Fruit fly (Drosophila melanogaster) whole organism, embryonic: Measurements from ENCODE around the gene Hexim.

Source experiments
- Atf3 ChIP-seq: fragments of 200-800 bp; sonication (Bioruptor generic); optimal IDR thresholded peaks from 3 replicates; lab custom pipeline; 2016; ENCODE audit warnings: missing biosample characterization, missing genetic modification characterization
- Atf6 ChIP-seq: fragments of 200-800 bp; sonication (Bioruptor generic); IDR thresholded peaks from 2 replicates; pipeline ENCODE4 v1.3.6; 2022; ENCODE audit warnings: missing biosample characterization, missing genetic modification characterization
- CG10267 ChIP-seq: fragments of 200-800 bp; sonication (Bioruptor generic); optimal IDR thresholded peaks from 2 replicates; lab custom pipeline; 2018; ENCODE audit warnings: missing biosample characterization, mild to moderate bottlenecking, missing genetic modification characterization, moderate library complexity
- CG11085 ChIP-seq: fragments of 200-800 bp; sonication (Bioruptor generic); IDR thresholded peaks from 2 replicates; pipeline ENCODE4 v1.3.6; 2022; ENCODE audit warnings: missing biosample characterization, missing genetic modification characterization
- CG11696 ChIP-seq: fragments of 200-800 bp; sonication (Bioruptor generic); IDR thresholded peaks from 2 replicates; pipeline ENCODE4 v1.3.6; 2022; ENCODE audit warnings: missing biosample characterization, missing genetic modification characterization
- CG12071 ChIP-seq: fragments of 200-800 bp; sonication (Bioruptor generic); optimal IDR thresholded peaks from 3 replicates; lab custom pipeline; 2018; ENCODE audit warnings: missing biosample characterization, mild to moderate bottlenecking, missing genetic modification characterization
- CG12744 ChIP-seq: fragments of 200-800 bp; sonication (Bioruptor generic); optimal IDR thresholded peaks from 2 replicates; lab custom pipeline; 2016; ENCODE audit warnings: missing biosample characterization, missing genetic modification characterization
- CG16813 ChIP-seq: fragments of 200-800 bp; sonication (Bioruptor generic); IDR thresholded peaks from 3 replicates; pipeline ENCODE4 v1.3.6; 2022; ENCODE audit warnings: missing biosample characterization, missing genetic modification characterization; ENCODE audit not compliant: partially characterized antibody
- CG1792 ChIP-seq: fragments of 200-800 bp; sonication (Bioruptor generic); optimal IDR thresholded peaks from 2 replicates; lab custom pipeline; 2016; ENCODE audit warnings: missing biosample characterization, missing genetic modification characterization
- CG18011 ChIP-seq: fragments of 200-800 bp; sonication (Bioruptor generic); optimal IDR thresholded peaks from 2 replicates; lab custom pipeline; 2017; ENCODE audit warnings: missing biosample characterization, missing genetic modification characterization, mild to moderate bottlenecking, moderate library complexity, missing genotype
- CG2116 ChIP-seq: fragments of 200-800 bp; sonication (Bioruptor generic); optimal IDR thresholded peaks from 3 replicates; lab custom pipeline; 2018; ENCODE audit warnings: missing biosample characterization, mild to moderate bottlenecking, missing genetic modification characterization
- CG2678 ChIP-seq: fragments of 200-800 bp; sonication (Bioruptor generic); optimal IDR thresholded peaks from 3 replicates; lab custom pipeline; 2019; ENCODE audit warnings: missing biosample characterization, mild to moderate bottlenecking, missing genetic modification characterization, moderate library complexity
- CG3407 ChIP-seq: fragments of 200-800 bp; sonication (Bioruptor generic); optimal IDR thresholded peaks from 2 replicates; lab custom pipeline; 2018; ENCODE audit warnings: missing biosample characterization, mild to moderate bottlenecking, missing genetic modification characterization
- CG34376 ChIP-seq: fragments of 200-800 bp; sonication (Bioruptor generic); optimal IDR thresholded peaks from 2 replicates; lab custom pipeline; 2018; ENCODE audit warnings: missing biosample characterization, mild to moderate bottlenecking, missing genetic modification characterization
- CG4730 ChIP-seq: fragments of 200-800 bp; sonication (Bioruptor generic); IDR thresholded peaks from 2 replicates; pipeline ENCODE4 v1.3.6; 2022; ENCODE audit warnings: missing biosample characterization, missing genetic modification characterization
- CG6254 ChIP-seq: fragments of 200-800 bp; sonication (Bioruptor generic); optimal IDR thresholded peaks from 3 replicates; lab custom pipeline; 2017; ENCODE audit warnings: mild to moderate bottlenecking, missing biosample characterization, missing genetic modification reagents, missing genetic modification characterization
- CG6689 ChIP-seq: fragments of 200-800 bp; sonication (Bioruptor generic); IDR thresholded peaks from 2 replicates; pipeline ENCODE4 v1.3.6; 2022; ENCODE audit warnings: missing biosample characterization, missing genetic modification characterization
- CG8478 ChIP-seq: fragments of >200 bp; optimal IDR thresholded peaks from 2 replicates; lab custom pipeline; 2018
- CG9437 ChIP-seq: fragments of 200-800 bp; sonication (Bioruptor generic); optimal IDR thresholded peaks from 2 replicates; lab custom pipeline; 2018; ENCODE audit warnings: missing biosample characterization, mild to moderate bottlenecking, missing genetic modification characterization
- CHES-1-like ChIP-seq: fragments of 200-800 bp; sonication (Bioruptor generic); optimal IDR thresholded peaks from 2 replicates; lab custom pipeline; 2016; ENCODE audit warnings: missing biosample characterization, missing genetic modification characterization
- Chrac-16 ChIP-seq: fragments of 200-800 bp; sonication (Bioruptor generic); optimal IDR thresholded peaks from 3 replicates; lab custom pipeline; 2016; ENCODE audit warnings: missing biosample characterization, missing genetic modification characterization
- CkIIα-i1 ChIP-seq: fragments of 200-800 bp; sonication (Bioruptor generic); IDR thresholded peaks from 2 replicates; pipeline ENCODE4 v1.3.6; 2022; ENCODE audit warnings: missing biosample characterization, missing genetic modification characterization
- Dip2 ChIP-seq: fragments of 200-800 bp; sonication (Bioruptor generic); IDR thresholded peaks from 2 replicates; pipeline ENCODE4 v1.3.6; 2022; ENCODE audit warnings: missing biosample characterization, missing genetic modification characterization
- Dll ChIP-seq: fragments of 200-800 bp; sonication (Bioruptor generic); IDR thresholded peaks from 4 replicates; pipeline ENCODE4 v1.3.6; 2022; ENCODE audit warnings: missing biosample characterization, missing genetic modification characterization; ENCODE audit not compliant: partially characterized antibody
- Doc3 ChIP-seq: fragments of 200-800 bp; sonication (Bioruptor generic); IDR thresholded peaks from 3 replicates; pipeline ENCODE4 v1.3.6; 2022; ENCODE audit warnings: missing biosample characterization, missing genetic modification characterization; ENCODE audit not compliant: partially characterized antibody
- Ets65A ChIP-seq: fragments of 200-800 bp; sonication (Bioruptor generic); peaks from one replicate; lab custom pipeline; 2016; ENCODE audit warnings: missing biosample characterization, missing genetic modification characterization
- Hey ChIP-seq: fragments of 200-800 bp; sonication (Bioruptor generic); optimal IDR thresholded peaks from 3 replicates; lab custom pipeline; 2018; ENCODE audit warnings: missing biosample characterization, mild to moderate bottlenecking, missing genetic modification characterization
- Hsf ChIP-seq: fragments of 200-800 bp; sonication (Bioruptor generic); optimal IDR thresholded peaks from 3 replicates; lab custom pipeline; 2016; ENCODE audit warnings: missing biosample characterization, missing genetic modification characterization
- Mad ChIP-seq: fragments of 200-800 bp; sonication (Bioruptor generic); optimal IDR thresholded peaks from 2 replicates; lab custom pipeline; 2016; ENCODE audit warnings: missing biosample characterization, missing genetic modification characterization
- Mes4 ChIP-seq: fragments of 200-800 bp; sonication (Bioruptor generic); optimal IDR thresholded peaks from 2 replicates; lab custom pipeline; 2016; ENCODE audit warnings: missing biosample characterization, missing genetic modification characterization
- Ptx1 ChIP-seq: fragments of 200-800 bp; sonication (Bioruptor generic); IDR thresholded peaks from 2 replicates; pipeline ENCODE4 v1.3.6; 2022; ENCODE audit warnings: missing biosample characterization, missing genetic modification characterization
- TFAM ChIP-seq: fragments of 200-800 bp; sonication (Bioruptor generic); optimal IDR thresholded peaks from 2 replicates; lab custom pipeline; 2017; ENCODE audit warnings: missing biosample characterization, missing genetic modification characterization, inconsistent platforms
- bowl ChIP-seq: fragments of 200-800 bp; sonication (Bioruptor generic); IDR thresholded peaks from 2 replicates; pipeline ENCODE4 v1.3.6; 2022; ENCODE audit warnings: missing biosample characterization, missing genetic modification characterization
- cad ChIP-seq: fragments of >200 bp; optimal IDR thresholded peaks from 2 replicates; lab custom pipeline; 2017; ENCODE audit warnings: missing biosample characterization, missing genetic modification characterization
- chif ChIP-seq, 2 experiments: fragments of 200-800 bp; sonication (Bioruptor generic); optimal IDR thresholded peaks; 3 replicates each; lab custom pipeline; 2016; ENCODE audit warnings: missing biosample characterization in 2 of 2, missing genetic modification characterization in 2 of 2
- da ChIP-seq: fragments of 200-800 bp; sonication (Bioruptor generic); optimal IDR thresholded peaks from 2 replicates; lab custom pipeline; 2016; ENCODE audit warnings: missing biosample characterization, missing genetic modification characterization
- dpn ChIP-seq, 2 experiments: fragments of 200-800 bp; sonication (Bioruptor generic); optimal IDR thresholded peaks; 3 replicates each; lab custom pipeline; 2016; ENCODE audit warnings: missing biosample characterization in 2 of 2, missing genetic modification characterization in 2 of 2
- ewg ChIP-seq: fragments of 200-800 bp; sonication (Bioruptor generic); optimal IDR thresholded peaks from 3 replicates; lab custom pipeline; 2017; ENCODE audit warnings: mild to moderate bottlenecking, missing biosample characterization, missing genetic modification reagents, missing genetic modification characterization
- fd102C ChIP-seq: fragments of 200-800 bp; sonication (Bioruptor generic); optimal IDR thresholded peaks from 2 replicates; lab custom pipeline; 2018; ENCODE audit warnings: missing biosample characterization, mild to moderate bottlenecking, missing genetic modification characterization, moderate library complexity
- hb ChIP-seq: fragments of 200-800 bp; sonication (Bioruptor generic); IDR thresholded peaks from 3 replicates; pipeline ENCODE4 v1.3.6; 2022; ENCODE audit warnings: missing biosample characterization, missing genetic modification characterization; ENCODE audit not compliant: partially characterized antibody
- hth ChIP-seq: fragments of >200 bp; optimal IDR thresholded peaks from 2 replicates; lab custom pipeline; 2017; ENCODE audit warnings: inconsistent platforms
- lmd ChIP-seq: fragments of 200-800 bp; sonication (Bioruptor generic); IDR thresholded peaks from 2 replicates; pipeline ENCODE4 v1.3.6; 2022; ENCODE audit warnings: missing biosample characterization, missing genetic modification characterization
- luna ChIP-seq: fragments of 200-800 bp; sonication (Bioruptor generic); optimal IDR thresholded peaks from 2 replicates; lab custom pipeline; 2016; ENCODE audit warnings: missing biosample characterization, missing genetic modification characterization
- odd ChIP-seq: fragments of 200-800 bp; sonication (Bioruptor generic); optimal IDR thresholded peaks from 2 replicates; lab custom pipeline; 2017; ENCODE audit warnings: missing biosample characterization, mild to moderate bottlenecking, missing genetic modification characterization
- p53 ChIP-seq: fragments of 200-800 bp; sonication (Bioruptor generic); optimal IDR thresholded peaks from 2 replicates; lab custom pipeline; 2016; ENCODE audit warnings: missing biosample characterization, missing genetic modification characterization
- peb ChIP-seq: fragments of 200-800 bp; sonication (Bioruptor generic); IDR thresholded peaks from 2 replicates; pipeline ENCODE4 v1.3.6; 2022; ENCODE audit warnings: missing biosample characterization, missing genetic modification characterization
- ro ChIP-seq: fragments of 200-800 bp; sonication (Bioruptor generic); IDR thresholded peaks from 2 replicates; pipeline ENCODE4 v1.3.6; 2022; ENCODE audit warnings: missing biosample characterization, missing genetic modification characterization
- sc ChIP-seq, 3 experiments: fragments of >200 bp in 2 of 3; fragments of 200-800 bp in 1 of 3; sonication (Bioruptor generic) in 1 of 3; optimal IDR thresholded peaks; 2 replicates in 2 of 3; 3 replicates in 1 of 3; lab custom pipeline; 2017; ENCODE audit warnings: mild to moderate bottlenecking in 1 of 3, missing biosample characterization in 1 of 3, missing genetic modification characterization in 1 of 3, missing genetic modification reagents in 1 of 3
- sim ChIP-seq: fragments of 200-800 bp; sonication (Bioruptor generic); IDR thresholded peaks from 2 replicates; pipeline ENCODE4 v1.3.6; 2022; ENCODE audit warnings: missing biosample characterization, missing genetic modification characterization
- sob ChIP-seq: fragments of 200-800 bp; sonication (Bioruptor generic); IDR thresholded peaks from 2 replicates; pipeline ENCODE4 v1.3.6; 2022; ENCODE audit warnings: missing biosample characterization, missing genetic modification characterization
- sqz ChIP-seq: fragments of 200-800 bp; sonication (Bioruptor generic); optimal IDR thresholded peaks from 3 replicates; lab custom pipeline; 2018; ENCODE audit warnings: missing biosample characterization, mild to moderate bottlenecking, missing genetic modification characterization
- vvl ChIP-seq: fragments of 200-800 bp; sonication (Bioruptor generic); IDR thresholded peaks from 2 replicates; pipeline ENCODE4 v1.3.6; 2022; ENCODE audit warnings: missing biosample characterization, missing genetic modification characterization
- yki ChIP-seq: fragments of >200 bp; optimal IDR thresholded peaks from 3 replicates; lab custom pipeline; 2018

Hexim gene

dm6 chr3R:14659354-14659804 is at the start of gene Hexim (continued):
- TF ChIP-seq sob (GFP tag; lab: Robert Waterston, UW) (no peak), CG9437 (no peak), CG12744 (GFP tag; lab: Kevin White, UChicago) (no peak), vvl (GFP tag; lab: Robert Waterston, UW) (peak; percentile 49; the same call in 1 of the 2 replicates), lmd (GFP tag; lab: Robert Waterston, UW) (no peak), bowl (GFP tag; lab: Robert Waterston, UW) (no peak), hb (no peak), Hey (tag; lab: Kevin White, UChicago) (no peak), Doc3 (GFP tag; lab: Robert Waterston, UW) (no peak), dpn (GFP tag; optimal IDR thresholded peaks at IDR 0.05; lab: Kevin White, UChicago) (no peak), hth (lab: Kevin White, UChicago) (no peak), da (GFP tag; lab: Kevin White, UChicago) (no peak), chif (GFP tag; optimal IDR thresholded peaks at IDR 0.05; lab: Kevin White, UChicago) (no peak), TFAM (GFP tag; lab: Kevin White, UChicago) (no peak), sc (optimal IDR thresholded peaks at IDR 0.05; lab: Kevin White, UChicago) (no peak), sc (GFP tag; optimal IDR thresholded peaks at IDR 0.05; lab: Kevin White, UChicago) (no peak), Chrac-16 (GFP tag; lab: Kevin White, UChicago) (no peak), odd (GFP tag; lab: Kevin White, UChicago) (no peak), Atf6 (GFP tag; lab: Robert Waterston, UW) (no peak), ro (GFP tag; lab: Robert Waterston, UW) (no peak), Mes4 (GFP tag; lab: Kevin White, UChicago) (no peak), luna (GFP tag; lab: Kevin White, UChicago) (no peak), CG6689 (GFP tag; lab: Robert Waterston, UW) (no peak), CG3407 (no peak), Ptx1 (GFP tag; lab: Robert Waterston, UW) (no peak), Dll (GFP tag; lab: Robert Waterston, UW) (no peak), CG6254 (GFP tag; lab: Kevin White, UChicago) (no peak), CkIIα-i1 (GFP tag; lab: Robert Waterston, UW) (no peak), peb (GFP tag; lab: Robert Waterston, UW) (no peak), CG8478 (lab: Kevin White, UChicago) (no peak), fd102C (GFP tag; lab: Kevin White, UChicago) (no peak), CG16813 (GFP tag; lab: Robert Waterston, UW) (no peak), sim (no peak), Hsf (GFP tag; lab: Kevin White, UChicago) (no peak), CG11085 (no peak), Dip2 (GFP tag; lab: Robert Waterston, UW) (no peak), CG11696 (GFP tag; lab: Robert Waterston, UW) (no peak), cad (GFP tag; lab: Kevin White, UChicago) (no peak), ewg (GFP tag; lab: Kevin White, UChicago) (no peak), CG4730 (GFP tag; lab: Robert Waterston, UW) (no peak), sqz (GFP tag; lab: Kevin White, UChicago) (no peak), CG2678 (tag; lab: Kevin White, UChicago) (no peak), CG34376 (GFP tag; lab: Kevin White, UChicago) (peak; percentile 2), Ets65A (GFP tag; lab: Kevin White, UChicago) (no peak), CHES-1-like (GFP tag; lab: Kevin White, UChicago) (no peak), p53 (GFP tag; lab: Kevin White, UChicago) (no peak), CG12071 (no peak), CG18011 (no peak), Mad (GFP tag; lab: Kevin White, UChicago) (peak; percentile 19), CG1792 (GFP tag; lab: Kevin White, UChicago) (no peak), CG2116 (GFP tag; lab: Kevin White, UChicago) (peak; percentile 99), CG10267 (tag; lab: Kevin White, UChicago) (peak; percentile 35), yki (lab: Kevin White, UChicago) (no peak), Atf3 (GFP tag; lab: Kevin White, UChicago) (no peak)
